Worm (Caenorhabditis elegans): Measurements from ENCODE around the gene C32D5.12.

DNA sequence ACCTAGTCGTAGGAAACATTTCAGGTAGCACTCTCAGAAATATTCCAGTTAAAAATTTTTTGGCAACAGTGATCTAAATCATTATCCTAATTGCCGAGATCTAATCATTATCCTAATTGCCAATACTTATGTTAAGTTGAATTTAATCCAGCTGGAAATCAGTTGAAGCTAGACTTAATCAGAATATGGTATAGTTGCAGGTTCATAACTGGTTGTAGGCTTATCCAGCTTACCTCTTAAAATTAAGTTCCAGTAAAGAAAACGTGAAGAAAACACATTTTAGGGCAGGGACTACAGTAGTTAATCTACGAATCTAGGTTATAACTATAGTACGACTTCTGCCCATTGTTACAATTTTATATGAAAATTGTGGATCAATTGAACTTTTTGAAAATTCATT lies 17.9 kb upstream of the C32D5.12 start:
- no peak for TF ChIP-seq aly-2 (tag; optimal IDR thresholded peaks at IDR 0.05)
- TF ChIP-seq ceh-16 (tag; optimal IDR thresholded peaks at IDR 0.05): no peak
- TF ChIP-seq elt-2 (tag; optimal IDR thresholded peaks at IDR 0.05): no peak
- no peak for TF ChIP-seq snpc-4 (tag; optimal IDR thresholded peaks at IDR 0.05)
- TF ChIP-seq sea-2 (GFP tag; optimal IDR thresholded peaks at IDR 0.05): no peak

Measured in whole organism, L3 larva.